Worm (Caenorhabditis elegans): Measurements from ENCODE around the gene gly-13.

- TF ChIP-seq unc-62 (GFP tag; optimal IDR thresholded peaks at IDR 0.05) = no peak
- TF ChIP-seq pha-4 (tag; optimal IDR thresholded peaks at IDR 0.05) = no peak
- no peak for TF ChIP-seq pqm-1 (tag; optimal IDR thresholded peaks at IDR 0.05)
- no peak for TF ChIP-seq egl-5 (tag; optimal IDR thresholded peaks at IDR 0.05)
- TF ChIP-seq elt-2 (tag; optimal IDR thresholded peaks at IDR 0.05) = no peak
- no peak for TF ChIP-seq tbx-2 (tag; optimal IDR thresholded peaks at IDR 0.05)
- TF ChIP-seq ceh-9 (tag; optimal IDR thresholded peaks at IDR 0.05) = no peak
- no peak for TF ChIP-seq nhr-77 (tag; optimal IDR thresholded peaks at IDR 0.05)
- no peak for TF ChIP-seq zag-1 (tag; optimal IDR thresholded peaks at IDR 0.05)
- TF ChIP-seq ama-1 (optimal IDR thresholded peaks at IDR 0.05) = no peak
- no peak for TF ChIP-seq nhr-76 (tag; optimal IDR thresholded peaks at IDR 0.05)
- no peak for TF ChIP-seq ceh-82 (tag; optimal IDR thresholded peaks at IDR 0.05)
- no peak for TF ChIP-seq mdl-1 (tag; optimal IDR thresholded peaks at IDR 0.05)
- TF ChIP-seq nhr-237 (tag; optimal IDR thresholded peaks at IDR 0.05) = no peak
These were observed 28.5 kb upstream of the gly-13 start for ce11 chrX:9324962-9325361.

All from whole organism, L3 larva.